Worm (Caenorhabditis elegans): Measurements from ENCODE around the gene F36A4.1.

Gene F36A4.1

DNA sequence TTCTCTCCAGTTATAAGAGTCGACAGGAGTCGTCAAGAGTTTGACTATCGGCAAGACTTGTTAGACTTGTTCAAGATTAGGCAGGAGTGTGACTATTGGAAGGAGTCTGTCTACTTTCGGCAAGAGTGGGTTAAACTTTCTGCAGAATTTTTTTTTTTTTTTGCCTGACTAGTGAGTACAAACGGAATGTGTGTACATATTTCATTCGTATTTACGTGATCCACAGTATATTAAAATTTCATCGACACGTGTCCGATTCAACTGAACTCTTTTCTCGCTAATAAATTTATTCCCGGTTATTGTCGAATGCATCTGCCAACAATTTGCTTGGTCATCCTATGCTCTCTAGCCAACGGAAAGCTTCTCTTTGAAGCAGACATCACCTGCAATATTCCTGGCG is at the start of gene F36A4.1:
F36A4.1 (plus strand) TSS at position 301 of the 400 bp plus-strand sequence.
- TF ChIP-seq nhr-23 (tag; optimal IDR thresholded peaks at IDR 0.05) (no peak), sma-9 (GFP tag; optimal IDR thresholded peaks at IDR 0.05) (no peak), sma-9 (tag; optimal IDR thresholded peaks at IDR 0.05) (no peak), peb-1 (tag; optimal IDR thresholded peaks at IDR 0.05) (no peak), ztf-11 (tag; optimal IDR thresholded peaks at IDR 0.05) (no peak), skn-1 (tag; optimal IDR thresholded peaks at IDR 0.05) (no peak), unc-62 (GFP tag; optimal IDR thresholded peaks at IDR 0.05) (no peak), Y55F3AM.14 (GFP tag; optimal IDR thresholded peaks at IDR 0.05) (no peak), mab-5 (tag; optimal IDR thresholded peaks at IDR 0.05) (no peak), nhr-25 (tag; optimal IDR thresholded peaks at IDR 0.05) (no peak)

ce11 chrIV:4225851-4226250 is 46.4 kb upstream of the F36A4.1 start, which contains the start of gene srbc-71:
TSS of gene srbc-71 (minus strand) at chrIV:4225951.
- TF ChIP-seq egl-27 (tag; optimal IDR thresholded peaks at IDR 0.05): no peak
- TF ChIP-seq dmd-4 (tag; optimal IDR thresholded peaks at IDR 0.05): no peak
- TF ChIP-seq unc-62 (GFP tag; optimal IDR thresholded peaks at IDR 0.05): no peak
- no peak for TF ChIP-seq lin-11 (tag; optimal IDR thresholded peaks at IDR 0.05)

ce11 chrIV:4227917-4228316 is 44.4 kb upstream of the F36A4.1 start, which contains the start of gene srbc-70:
TSS of gene srbc-70 (minus strand) at chrIV:4228017.
- no peak for TF ChIP-seq elt-3 (tag; optimal IDR thresholded peaks at IDR 0.05)
- TF ChIP-seq sem-4 (tag; optimal IDR thresholded peaks at IDR 0.05): no peak
- no peak for TF ChIP-seq nhr-237 (tag; optimal IDR thresholded peaks at IDR 0.05)
- no peak for TF ChIP-seq nhr-129 (tag; optimal IDR thresholded peaks at IDR 0.05)
- no peak for TF ChIP-seq fos-1 (tag; optimal IDR thresholded peaks at IDR 0.05)
- TF ChIP-seq aly-2 (tag; optimal IDR thresholded peaks at IDR 0.05): no peak
- TF ChIP-seq nhr-21 (tag; optimal IDR thresholded peaks at IDR 0.05): no peak
- no peak for TF ChIP-seq Y55F3AM.14 (GFP tag; optimal IDR thresholded peaks at IDR 0.05)
- no peak for TF ChIP-seq C34F6.9 (tag; optimal IDR thresholded peaks at IDR 0.05)
- no peak for TF ChIP-seq nhr-10 (tag; optimal IDR thresholded peaks at IDR 0.05)
- TF ChIP-seq unc-62 (GFP tag; optimal IDR thresholded peaks at IDR 0.05): no peak
- TF ChIP-seq elt-1 (tag; optimal IDR thresholded peaks at IDR 0.05): no peak
- TF ChIP-seq mbf-1 (tag; optimal IDR thresholded peaks at IDR 0.05): no peak
- no peak for TF ChIP-seq ama-1 (optimal IDR thresholded peaks at IDR 0.05)
- TF ChIP-seq crh-2 (tag; optimal IDR thresholded peaks at IDR 0.05): no peak
- no peak for TF ChIP-seq nhr-6 (tag; optimal IDR thresholded peaks at IDR 0.05)

ce11 chrIV:4235315-4236024 is 36.8 kb upstream of the F36A4.1 start, which contains the start of the genes zipt-2.2 and dpy-13:
TSS of gene zipt-2.2 (minus strand) at chrIV:4235365.
TSS of gene dpy-13 (plus strand) at chrIV:4235614.
- TF ChIP-seq nhr-21 (tag; optimal IDR thresholded peaks at IDR 0.05) (peak; percentile 42), fos-1 (tag; optimal IDR thresholded peaks at IDR 0.05) (no peak), sem-4 (tag; optimal IDR thresholded peaks at IDR 0.05) (no peak), peb-1 (tag; optimal IDR thresholded peaks at IDR 0.05) (no peak), ama-1 (optimal IDR thresholded peaks at IDR 0.05) (peak; percentile 87)

DNA sequence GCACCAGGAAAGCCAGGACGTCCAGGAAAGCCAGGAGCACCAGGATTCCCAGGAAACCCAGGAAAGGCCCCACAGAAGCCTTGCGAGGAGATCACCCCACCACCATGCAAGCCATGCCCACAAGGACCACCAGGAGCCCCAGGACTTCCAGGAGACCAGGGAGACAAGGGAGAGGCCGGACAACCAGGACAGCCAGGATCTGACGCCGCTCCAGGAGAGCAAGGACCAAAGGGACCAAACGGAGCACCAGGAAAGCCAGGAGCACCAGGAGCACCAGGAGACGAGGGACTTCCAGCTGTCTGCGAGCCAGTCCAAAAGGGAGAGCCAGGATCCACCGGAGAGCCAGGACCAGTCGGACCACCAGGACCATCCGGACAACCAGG is 36.3 kb upstream of the F36A4.1 start:
- no peak for TF ChIP-seq ztf-4 (tag; optimal IDR thresholded peaks at IDR 0.05)
- TF ChIP-seq nhr-23 (tag; optimal IDR thresholded peaks at IDR 0.05): no peak
- TF ChIP-seq sma-9 (GFP tag; optimal IDR thresholded peaks at IDR 0.05): no peak
- TF ChIP-seq sma-9 (tag; optimal IDR thresholded peaks at IDR 0.05): no peak
- TF ChIP-seq alr-1 (tag; optimal IDR thresholded peaks at IDR 0.05): no peak
- no peak for TF ChIP-seq aly-2 (tag; optimal IDR thresholded peaks at IDR 0.05)
- TF ChIP-seq fos-1 (tag; optimal IDR thresholded peaks at IDR 0.05): no peak
- no peak for TF ChIP-seq egl-27 (tag; optimal IDR thresholded peaks at IDR 0.05)
- TF ChIP-seq crh-2 (tag; optimal IDR thresholded peaks at IDR 0.05): no peak

- TF ChIP-seq nhr-12 (tag; optimal IDR thresholded peaks at IDR 0.05): no peak
- no peak for TF ChIP-seq elt-3 (tag; optimal IDR thresholded peaks at IDR 0.05)
- no peak for TF ChIP-seq mbf-1 (tag; optimal IDR thresholded peaks at IDR 0.05)
- TF ChIP-seq egl-27 (tag; optimal IDR thresholded peaks at IDR 0.05): no peak
- no peak for TF ChIP-seq mab-5 (tag; optimal IDR thresholded peaks at IDR 0.05)
- peak; percentile 8 for TF ChIP-seq ama-1 (optimal IDR thresholded peaks at IDR 0.05)
- no peak for TF ChIP-seq Y55F3AM.14 (GFP tag; optimal IDR thresholded peaks at IDR 0.05)
- TF ChIP-seq nhr-11 (tag; optimal IDR thresholded peaks at IDR 0.05): peak; percentile 24
- TF ChIP-seq lin-13 (GFP tag; optimal IDR thresholded peaks at IDR 0.05): no peak
- TF ChIP-seq nhr-77 (tag; optimal IDR thresholded peaks at IDR 0.05): no peak
- no peak for TF ChIP-seq fos-1 (tag; optimal IDR thresholded peaks at IDR 0.05)
- no peak for TF ChIP-seq gmeb-1 (tag; optimal IDR thresholded peaks at IDR 0.05)
- no peak for TF ChIP-seq ceh-16 (tag; optimal IDR thresholded peaks at IDR 0.05)
- peak; percentile 22 for TF ChIP-seq nhr-25 (tag; optimal IDR thresholded peaks at IDR 0.05)
- no peak for TF ChIP-seq lsy-2 (tag; optimal IDR thresholded peaks at IDR 0.05)
- TF ChIP-seq nhr-21 (tag; optimal IDR thresholded peaks at IDR 0.05): peak; percentile 47
- no peak for TF ChIP-seq zag-1 (tag; optimal IDR thresholded peaks at IDR 0.05)
- TF ChIP-seq unc-55 (GFP tag; optimal IDR thresholded peaks at IDR 0.05): no peak
- no peak for TF ChIP-seq crh-2 (tag; optimal IDR thresholded peaks at IDR 0.05)
Measured at ce11 chrIV:4236671-4237070, 35.6 kb upstream of the F36A4.1 start.
